Worm (Caenorhabditis elegans) whole organism, mixed stage, embryonic: Measurements from ENCODE around the gene F56B6.6.

Experiments used
- M03D4.4 ChIP-seq: sonication (generic microtip); optimal IDR thresholded peaks from 2 replicates; lab custom pipeline; 2017; ENCODE audit warnings: mild to moderate bottlenecking, missing genetic modification characterization, missing compliant biosample characterization
- bed-3 ChIP-seq: fragments of 200-800 bp; sonication (Bioruptor generic); optimal IDR thresholded peaks from 3 replicates; lab custom pipeline; 2018; ENCODE audit warnings: mild to moderate bottlenecking, missing genetic modification characterization, moderate library complexity, missing compliant biosample characterization
- blmp-1 ChIP-seq: fragments of 150-350 bp; optimal IDR thresholded peaks from 2 replicates; lab custom pipeline; 2014; ENCODE audit warnings: missing biosample characterization, missing genetic modification characterization
- ceh-39 ChIP-seq: fragments of 150-350 bp; optimal IDR thresholded peaks from 2 replicates; lab custom pipeline; 2014; ENCODE audit warnings: missing biosample characterization, missing genetic modification characterization
- ceh-43 ChIP-seq: fragments of 200-800 bp; sonication (Bioruptor generic); optimal IDR thresholded peaks from 2 replicates; lab custom pipeline; 2018; ENCODE audit warnings: mild to moderate bottlenecking, missing genetic modification characterization, moderate library complexity, missing compliant biosample characterization
- ceh-83 ChIP-seq: fragments of 200-800 bp; sonication (Bioruptor generic); optimal IDR thresholded peaks from 2 replicates; lab custom pipeline; 2018; ENCODE audit warnings: mild to moderate bottlenecking, missing genetic modification characterization, missing compliant biosample characterization
- ces-1 ChIP-seq: fragments of 150-350 bp; optimal IDR thresholded peaks from 2 replicates; lab custom pipeline; 2014; ENCODE audit warnings: missing biosample characterization, missing genetic modification reagents, missing genetic modification characterization
- cnd-1 ChIP-seq: fragments of 200-800 bp; sonication (Bioruptor generic); optimal IDR thresholded peaks from 2 replicates; lab custom pipeline; 2018; ENCODE audit warnings: mild to moderate bottlenecking, missing genetic modification characterization, missing compliant biosample characterization
- drap-1 ChIP-seq: fragments of 200-800 bp; sonication (Bioruptor generic); optimal IDR thresholded peaks from 3 replicates; lab custom pipeline; 2018; ENCODE audit warnings: mild to moderate bottlenecking, missing genetic modification characterization, missing compliant biosample characterization
- elt-1 ChIP-seq: sonication (generic microtip); optimal IDR thresholded peaks from 2 replicates; lab custom pipeline; 2017; ENCODE audit warnings: missing genetic modification characterization, mild to moderate bottlenecking, missing compliant biosample characterization, antibody characterized with exemption, moderate library complexity, borderline replicate concordance; ENCODE audit not compliant: insufficient read depth
- elt-3 ChIP-seq: fragments of 150-350 bp; optimal IDR thresholded peaks from 2 replicates; lab custom pipeline; 2014; ENCODE audit warnings: missing biosample characterization, missing genetic modification characterization
- ham-2 ChIP-seq: fragments of 200-800 bp; sonication (Bioruptor generic); optimal IDR thresholded peaks from 2 replicates; lab custom pipeline; 2018; ENCODE audit warnings: mild to moderate bottlenecking, missing genetic modification characterization, missing compliant biosample characterization
- hlh-1 ChIP-seq: fragments of 150-350 bp; optimal IDR thresholded peaks from 2 replicates; lab custom pipeline; 2014; ENCODE audit warnings: missing biosample characterization, missing genetic modification reagents, missing genetic modification characterization
- lin-13 ChIP-seq: fragments of 150-350 bp; optimal IDR thresholded peaks from 2 replicates; lab custom pipeline; 2014; ENCODE audit warnings: missing biosample characterization, missing genetic modification characterization
- lin-32 ChIP-seq: fragments of 200-800 bp; sonication (Bioruptor generic); optimal IDR thresholded peaks from 2 replicates; lab custom pipeline; 2018; ENCODE audit warnings: mild to moderate bottlenecking, missing genetic modification characterization, missing compliant biosample characterization
- lsy-2 ChIP-seq: fragments of 150-350 bp; optimal IDR thresholded peaks from 2 replicates; lab custom pipeline; 2014; ENCODE audit warnings: missing biosample characterization, missing genetic modification characterization
- mab-5 ChIP-seq: fragments of 150-350 bp; optimal IDR thresholded peaks from 2 replicates; lab custom pipeline; 2014; ENCODE audit warnings: missing biosample characterization, missing genetic modification characterization
- mep-1 ChIP-seq: fragments of 150-350 bp; optimal IDR thresholded peaks from 2 replicates; lab custom pipeline; 2017; ENCODE audit warnings: missing biosample characterization, missing genetic modification reagents, missing genetic modification characterization, inconsistent platforms
- mls-2 ChIP-seq: sonication (generic microtip); optimal IDR thresholded peaks from 2 replicates; lab custom pipeline; 2016; ENCODE audit warnings: mild to moderate bottlenecking, missing genetic modification characterization, moderate library complexity, missing compliant biosample characterization
- nhr-12 ChIP-seq: fragments of 150-350 bp; optimal IDR thresholded peaks from 2 replicates; lab custom pipeline; 2014; ENCODE audit warnings: missing biosample characterization, missing genetic modification characterization
- nhr-2 ChIP-seq: fragments of 150-350 bp; optimal IDR thresholded peaks from 2 replicates; lab custom pipeline; 2014; ENCODE audit warnings: missing biosample characterization, missing genetic modification characterization
- nhr-237 ChIP-seq: fragments of 150-350 bp; optimal IDR thresholded peaks from 2 replicates; lab custom pipeline; 2014; ENCODE audit warnings: missing biosample characterization, missing genetic modification characterization
- nhr-28 ChIP-seq: fragments of 150-350 bp; optimal IDR thresholded peaks from 2 replicates; lab custom pipeline; 2014; ENCODE audit warnings: missing biosample characterization, missing genetic modification characterization
- nhr-76 ChIP-seq: sonication (generic microtip); optimal IDR thresholded peaks from 2 replicates; lab custom pipeline; 2017; ENCODE audit warnings: missing biosample characterization, missing genetic modification characterization
- pha-4 ChIP-seq: fragments of 150-350 bp; optimal IDR thresholded peaks from 2 replicates; lab custom pipeline; 2018; ENCODE audit warnings: missing biosample characterization, missing genetic modification reagents, missing genetic modification characterization
- sem-2 ChIP-seq: fragments of 200-800 bp; sonication (Bioruptor generic); optimal IDR thresholded peaks from 2 replicates; lab custom pipeline; 2018; ENCODE audit warnings: mild to moderate bottlenecking, missing genetic modification characterization, missing compliant biosample characterization
- snpc-4 ChIP-seq: fragments of 150-350 bp; optimal IDR thresholded peaks from 2 replicates; lab custom pipeline; 2014; ENCODE audit warnings: missing biosample characterization, missing genetic modification characterization
- sptf-1 ChIP-seq: sonication (generic microtip); optimal IDR thresholded peaks from 2 replicates; lab custom pipeline; 2017; ENCODE audit warnings: mild to moderate bottlenecking, missing genetic modification characterization, moderate library complexity, missing compliant biosample characterization
- tbx-8 ChIP-seq: fragments of 200-800 bp; sonication (Bioruptor generic); optimal IDR thresholded peaks from 2 replicates; lab custom pipeline; 2018; ENCODE audit warnings: mild to moderate bottlenecking, missing genetic modification characterization, moderate library complexity, missing compliant biosample characterization
- unc-120 ChIP-seq: sonication (generic microtip); optimal IDR thresholded peaks from 2 replicates; lab custom pipeline; 2017; ENCODE audit warnings: missing genetic modification characterization, missing compliant biosample characterization; ENCODE audit not compliant: poor library complexity, severe bottlenecking
- unc-39 ChIP-seq: fragments of 150-350 bp; optimal IDR thresholded peaks from 2 replicates; lab custom pipeline; 2014; ENCODE audit warnings: missing biosample characterization, missing genetic modification characterization
- unc-62 ChIP-seq: fragments of 150-350 bp; optimal IDR thresholded peaks from 2 replicates; lab custom pipeline; 2014; ENCODE audit warnings: missing biosample characterization, missing genetic modification reagents, missing genetic modification characterization
- ztf-11 ChIP-seq: fragments of 150-350 bp; optimal IDR thresholded peaks from 2 replicates; lab custom pipeline; 2014; ENCODE audit warnings: missing biosample characterization, missing genetic modification characterization

The F56B6.6 gene

ce11 chrX:3547097-3547496 lies 14.3 kb upstream of the F56B6.6 start:
- TF ChIP-seq nhr-28 = no peak
- no peak for TF ChIP-seq mls-2 (tag; lab: Kevin White, UChicago)
- no peak for TF ChIP-seq ces-1 (GFP tag; lab: Kevin White, UChicago)

ce11 chrX:3542242-3542641 lies 9.4 kb upstream of the F56B6.6 start, which contains the start of gene rgs-7:
Gene rgs-7 (plus strand): TSS chrX:3542542.
- TF ChIP-seq ham-2 (GFP tag; lab: Kevin White, UChicago) (no peak), lin-32 (GFP tag; lab: Kevin White, UChicago) (no peak), ztf-11 (tag; lab: Kevin White, UChicago) (no peak), elt-3 (tag; lab: Kevin White, UChicago) (no peak), bed-3 (no peak), nhr-76 (tag; lab: Kevin White, UChicago) (no peak), M03D4.4 (tag; lab: Kevin White, UChicago) (no peak), ceh-39 (no peak), pha-4 (no peak), blmp-1 (tag; lab: Kevin White, UChicago) (no peak), nhr-28 (no peak), ceh-43 (GFP tag; lab: Kevin White, UChicago) (no peak), hlh-1 (tag; lab: Kevin White, UChicago) (no peak), lin-13 (tag; lab: Kevin White, UChicago) (no peak), sem-2 (GFP tag; lab: Kevin White, UChicago) (no peak), unc-39 (tag; lab: Kevin White, UChicago) (no peak), nhr-237 (tag; lab: Kevin White, UChicago) (no peak), nhr-2 (tag; lab: Kevin White, UChicago) (no peak), cnd-1 (no peak), mls-2 (tag; lab: Kevin White, UChicago) (no peak)

- peak; percentile 31 for TF ChIP-seq pha-4
- TF ChIP-seq cnd-1 = peak; percentile 39
- peak; percentile 73 for TF ChIP-seq unc-120
- peak; percentile 28 for TF ChIP-seq lin-13 (tag; lab: Kevin White, UChicago)
- peak; percentile 55 for TF ChIP-seq unc-62 (GFP tag; lab: Kevin White, UChicago)
- TF ChIP-seq ceh-83 (GFP tag; lab: Kevin White, UChicago) = no peak
- no peak for TF ChIP-seq snpc-4 (tag; lab: Kevin White, UChicago)
- TF ChIP-seq sptf-1 (tag; lab: Kevin White, UChicago) = no peak
- TF ChIP-seq tbx-8 (GFP tag; lab: Kevin White, UChicago) = no peak
- TF ChIP-seq ces-1 (GFP tag; lab: Kevin White, UChicago) = peak; percentile 33
- TF ChIP-seq mep-1 = peak; percentile 37
- no peak for TF ChIP-seq bed-3
- TF ChIP-seq hlh-1 (tag; lab: Kevin White, UChicago) = peak; percentile 51
- peak; percentile 17 for TF ChIP-seq drap-1 (GFP tag; lab: Kevin White, UChicago)
- TF ChIP-seq elt-1 (tag; lab: Kevin White, UChicago) = peak; percentile 13
- TF ChIP-seq mls-2 (tag; lab: Kevin White, UChicago) = peak; percentile 41
- TF ChIP-seq M03D4.4 (tag; lab: Kevin White, UChicago) = peak; percentile 24
- no peak for TF ChIP-seq nhr-237 (tag; lab: Kevin White, UChicago)
- peak; percentile 82 for TF ChIP-seq nhr-2 (tag; lab: Kevin White, UChicago)
- TF ChIP-seq ham-2 (GFP tag; lab: Kevin White, UChicago) = peak; percentile 43
- no peak for TF ChIP-seq lin-32 (GFP tag; lab: Kevin White, UChicago)
- no peak for TF ChIP-seq elt-3 (tag; lab: Kevin White, UChicago)
- TF ChIP-seq nhr-76 (tag; lab: Kevin White, UChicago) = no peak
Observed at ce11 chrX:3540861-3541260, 8.0 kb upstream of the F56B6.6 start.

- no peak for TF ChIP-seq elt-1 (tag; lab: Kevin White, UChicago)
- no peak for TF ChIP-seq nhr-237 (tag; lab: Kevin White, UChicago)
- no peak for TF ChIP-seq nhr-12 (tag; lab: Kevin White, UChicago)
- no peak for TF ChIP-seq tbx-8 (GFP tag; lab: Kevin White, UChicago)
- no peak for TF ChIP-seq pha-4
- TF ChIP-seq ham-2 (GFP tag; lab: Kevin White, UChicago) = no peak
- no peak for TF ChIP-seq blmp-1 (tag; lab: Kevin White, UChicago)
- no peak for TF ChIP-seq elt-3 (tag; lab: Kevin White, UChicago)
- TF ChIP-seq snpc-4 (tag; lab: Kevin White, UChicago) = no peak
- TF ChIP-seq lsy-2 = no peak
- no peak for TF ChIP-seq lin-32 (GFP tag; lab: Kevin White, UChicago)
- TF ChIP-seq mab-5 = no peak
- no peak for TF ChIP-seq nhr-28
Observed at ce11 chrX:3538067-3538466, 5.2 kb upstream of the F56B6.6 start.
